Fruit fly (Drosophila melanogaster) whole organism, adult: ENCODE results near the gene CG14435.

Experiments used
- CG11617 ChIP-seq: fragments of 200-800 bp; sonication (Bioruptor generic); optimal IDR thresholded peaks from 2 replicates; lab custom pipeline; 2017; ENCODE audit warnings: mild to moderate bottlenecking, missing biosample characterization, missing genetic modification reagents, missing genetic modification characterization
- CG12768 ChIP-seq: fragments of 200-800 bp; sonication (Bioruptor generic); optimal IDR thresholded peaks from 2 replicates; lab custom pipeline; 2017; ENCODE audit warnings: missing biosample characterization, missing genetic modification characterization, mild to moderate bottlenecking, moderate library complexity, missing genetic modification reagents
- CG14711 ChIP-seq: fragments of 200-800 bp; sonication (Bioruptor generic); optimal IDR thresholded peaks from 2 replicates; lab custom pipeline; 2018; ENCODE audit warnings: missing biosample characterization, mild to moderate bottlenecking, missing genetic modification characterization, moderate library complexity
- CG1620 ChIP-seq: fragments of 200-800 bp; sonication (Bioruptor generic); optimal IDR thresholded peaks from 2 replicates; lab custom pipeline; 2016; ENCODE audit warnings: missing biosample characterization, missing genetic modification characterization
- CG33017 ChIP-seq: fragments of 200-800 bp; sonication (Bioruptor generic); optimal IDR thresholded peaks from 2 replicates; lab custom pipeline; 2018; ENCODE audit warnings: missing biosample characterization, mild to moderate bottlenecking, missing genetic modification characterization, moderate library complexity
- CG5204 ChIP-seq: fragments of 200-800 bp; sonication (Bioruptor generic); optimal IDR thresholded peaks from 2 replicates; lab custom pipeline; 2016; ENCODE audit warnings: missing biosample characterization, missing genetic modification characterization
- CG7045 ChIP-seq: fragments of 200-800 bp; sonication (Bioruptor generic); optimal IDR thresholded peaks from 2 replicates; lab custom pipeline; 2017; ENCODE audit warnings: missing biosample characterization, mild to moderate bottlenecking, missing genetic modification characterization
- CG7101 ChIP-seq: fragments of 200-800 bp; sonication (Bioruptor generic); optimal IDR thresholded peaks from 2 replicates; lab custom pipeline; 2018; ENCODE audit warnings: missing biosample characterization, mild to moderate bottlenecking, missing genetic modification characterization, moderate library complexity
- Clk ChIP-seq: fragments of 200-800 bp; sonication (Bioruptor generic); optimal IDR thresholded peaks from 2 replicates; lab custom pipeline; 2017; ENCODE audit warnings: missing biosample characterization, missing genetic modification characterization
- Crg-1 ChIP-seq: fragments of 200-800 bp; sonication (Bioruptor generic); optimal IDR thresholded peaks from 2 replicates; lab custom pipeline; 2016; ENCODE audit warnings: missing biosample characterization, missing genetic modification characterization
- Hr96 ChIP-seq: fragments of 200-800 bp; sonication (Bioruptor generic); optimal IDR thresholded peaks from 2 replicates; lab custom pipeline; 2016; ENCODE audit warnings: missing biosample characterization, missing genetic modification characterization
- Mnt ChIP-seq: fragments of 200-800 bp; sonication (Bioruptor generic); optimal IDR thresholded peaks from 2 replicates; lab custom pipeline; 2016; ENCODE audit warnings: missing biosample characterization, mild to moderate bottlenecking, missing genetic modification characterization
- bab1 ChIP-seq: fragments of 200-800 bp; sonication (Bioruptor generic); optimal IDR thresholded peaks from 3 replicates; lab custom pipeline; 2019; ENCODE audit warnings: missing biosample characterization, mild to moderate bottlenecking, missing genetic modification characterization, moderate library complexity
- cic ChIP-seq: fragments of 200-800 bp; sonication (Bioruptor generic); optimal IDR thresholded peaks from 2 replicates; lab custom pipeline; 2017; ENCODE audit warnings: missing biosample characterization, mild to moderate bottlenecking, missing genetic modification characterization, moderate library complexity
- cnc ChIP-seq, 2 experiments: fragments of >200 bp; optimal IDR thresholded peaks; 2 replicates each; lab custom pipeline; 2017
- kay ChIP-seq: fragments of 200-800 bp; sonication (Bioruptor generic); peaks from one replicate; lab custom pipeline; 2016; ENCODE audit warnings: missing biosample characterization, missing genetic modification characterization, borderline replicate concordance
- ovo ChIP-seq: fragments of 200-800 bp; sonication (Bioruptor generic); optimal IDR thresholded peaks from 2 replicates; lab custom pipeline; 2016; ENCODE audit warnings: missing biosample characterization, missing genetic modification characterization
- pad ChIP-seq: fragments of 200-800 bp; sonication (Bioruptor generic); optimal IDR thresholded peaks from 3 replicates; lab custom pipeline; 2017; ENCODE audit warnings: missing biosample characterization, missing genetic modification characterization, mild to moderate bottlenecking, moderate library complexity, missing genetic modification reagents
- tj ChIP-seq: fragments of 200-800 bp; sonication (Bioruptor generic); optimal IDR thresholded peaks from 3 replicates; lab custom pipeline; 2017; ENCODE audit warnings: missing biosample characterization, mild to moderate bottlenecking, missing genetic modification characterization, moderate library complexity
- toe ChIP-seq: fragments of 200-800 bp; sonication (Bioruptor generic); optimal IDR thresholded peaks from 2 replicates; lab custom pipeline; 2016; ENCODE audit warnings: missing biosample characterization, missing genetic modification characterization

CG14435 gene

DNA sequence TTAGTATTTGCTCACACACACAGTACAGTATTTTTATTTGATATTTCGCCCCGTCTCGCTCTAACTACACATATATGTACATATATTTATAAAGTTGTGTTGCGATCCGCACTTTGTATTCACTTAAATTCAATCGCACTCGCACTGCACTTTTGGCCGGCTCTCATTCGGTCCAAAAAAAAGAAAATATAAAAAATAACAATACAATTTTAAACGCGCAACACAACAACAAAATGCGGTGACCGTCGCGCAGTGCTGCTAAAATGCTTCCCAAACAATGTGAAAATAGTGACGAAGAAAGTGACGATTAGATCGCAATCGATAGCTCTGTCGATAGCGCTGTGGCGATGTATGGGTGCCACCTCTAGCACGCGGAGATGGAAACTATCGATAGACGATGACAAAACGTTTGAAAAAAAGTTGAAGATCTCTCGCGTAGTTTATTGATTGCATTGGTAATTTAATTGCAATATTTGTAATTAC is 40.4 kb downstream of the CG14435 start, which contains the start of the genes C3G and pod1:
TSS of gene C3G (minus strand) at position 282 of the 483 bp plus-strand sequence.
TSS of gene pod1 (plus strand) at position 373 of the 483 bp plus-strand sequence.
- TF ChIP-seq ovo (GFP tag; lab: Kevin White, UChicago) (peak; percentile 67), tj (peak; percentile 24), pad (GFP tag; lab: Kevin White, UChicago) (no peak), Crg-1 (GFP tag; lab: Kevin White, UChicago) (peak; percentile 17), bab1 (GFP tag; lab: Kevin White, UChicago) (peak; percentile 77), CG14711 (no peak), CG33017 (tag; lab: Kevin White, UChicago) (peak; percentile 9), CG7101 (tag; lab: Kevin White, UChicago) (peak; percentile 30), toe (peak; percentile 63), CG5204 (GFP tag; lab: Kevin White, UChicago) (peak; percentile 13), Hr96 (GFP tag; lab: Kevin White, UChicago) (peak; percentile 39), Mnt (GFP tag; lab: Kevin White, UChicago) (peak; percentile 71), cic (GFP tag; lab: Kevin White, UChicago) (peak; percentile 3), CG1620 (peak; percentile 79), CG12768 (GFP tag; lab: Kevin White, UChicago) (no peak)

DNA sequence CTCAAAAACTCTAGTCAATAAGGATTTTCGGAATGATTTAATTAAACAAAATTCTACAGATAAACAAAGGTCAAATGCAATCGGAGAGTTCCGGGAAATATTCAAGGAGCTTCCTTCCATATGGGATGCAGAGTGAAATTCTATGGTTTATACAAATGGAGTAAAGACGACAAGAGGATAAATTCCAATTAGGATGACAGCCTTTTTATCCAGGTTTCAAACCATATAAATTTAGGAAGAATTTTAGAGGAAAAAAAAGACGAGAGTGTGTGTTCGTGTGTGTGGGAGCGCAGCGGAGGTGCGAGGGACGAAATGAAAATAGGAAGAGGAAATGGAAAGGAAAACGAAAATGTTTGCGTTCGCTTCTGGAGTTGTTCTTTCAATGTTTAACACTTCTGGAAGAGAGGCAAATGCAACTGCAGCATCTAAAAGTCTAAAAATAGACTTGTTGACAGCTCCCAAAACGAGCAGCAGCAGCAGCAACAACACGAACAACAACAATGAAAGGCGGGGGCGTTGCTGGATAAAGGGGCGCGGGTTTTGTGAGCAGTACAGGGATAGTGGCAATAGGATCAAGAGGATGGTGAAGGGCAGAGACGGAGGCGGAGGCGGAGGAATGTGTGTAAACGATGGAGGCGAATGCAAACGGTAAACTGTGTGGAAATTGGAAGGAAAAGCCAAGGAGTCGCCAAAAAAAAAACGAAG is 41.2 kb downstream of the CG14435 start:
- TF ChIP-seq Clk (no peak), CG11617 (no peak), CG12768 (GFP tag; lab: Kevin White, UChicago) (no peak), CG7045 (no peak), Mnt (GFP tag; lab: Kevin White, UChicago) (no peak)

DNA sequence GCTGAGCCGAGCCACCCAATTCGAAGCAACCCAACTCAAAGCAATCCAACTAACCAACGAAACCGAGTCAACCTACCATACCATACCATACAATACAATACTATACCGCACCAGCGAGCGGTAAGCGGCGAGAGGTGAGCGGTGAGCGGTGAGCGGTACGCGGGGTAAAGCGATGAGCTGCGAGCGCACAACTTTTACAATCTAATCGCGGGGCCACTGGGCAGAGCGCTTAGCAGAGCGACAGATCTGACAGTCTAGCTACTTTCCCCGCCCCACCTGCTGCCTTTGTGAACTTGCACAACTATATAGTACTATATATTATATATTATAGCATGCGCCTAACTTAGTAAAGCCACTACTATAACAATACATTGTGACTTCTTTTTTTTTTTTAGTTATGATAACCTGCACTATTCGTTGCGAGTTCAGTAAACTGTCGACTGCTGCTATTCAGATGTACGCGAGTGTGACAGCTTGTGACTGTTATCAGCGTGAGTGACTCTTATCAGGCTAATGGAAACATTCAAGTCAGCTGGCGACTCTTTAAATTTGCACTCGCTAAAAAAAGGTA is 42.9 kb downstream of the CG14435 start:
- peak; percentile 45 for TF ChIP-seq CG7101 (tag; lab: Kevin White, UChicago)
- peak; percentile 50 for TF ChIP-seq CG14711
- peak; percentile 28 for TF ChIP-seq CG33017 (tag; lab: Kevin White, UChicago)
- TF ChIP-seq Mnt (GFP tag; lab: Kevin White, UChicago): peak; percentile 59
- TF ChIP-seq tj: peak; percentile 37
- peak; percentile 66 for TF ChIP-seq CG11617
- TF ChIP-seq ovo (GFP tag; lab: Kevin White, UChicago): no peak
- peak; percentile 62 for TF ChIP-seq Hr96 (GFP tag; lab: Kevin White, UChicago)
- peak; percentile 69 for TF ChIP-seq pad (GFP tag; lab: Kevin White, UChicago)
- TF ChIP-seq CG5204 (GFP tag; lab: Kevin White, UChicago): no peak
- peak; percentile 10 for TF ChIP-seq Crg-1 (GFP tag; lab: Kevin White, UChicago)
- peak; percentile 79 for TF ChIP-seq CG12768 (GFP tag; lab: Kevin White, UChicago)
- peak; percentile 65 for TF ChIP-seq kay
- no peak for TF ChIP-seq CG1620
- peak; percentile 93 for TF ChIP-seq cic (GFP tag; lab: Kevin White, UChicago)
- TF ChIP-seq toe: peak; percentile 11
- no peak for TF ChIP-seq CG7045
- peak; percentile 47 for TF ChIP-seq bab1 (GFP tag; lab: Kevin White, UChicago)
- TF ChIP-seq Clk: no peak
- TF ChIP-seq cnc (optimal IDR thresholded peaks at IDR 0.05; lab: Kevin White, UChicago): no peak

DNA sequence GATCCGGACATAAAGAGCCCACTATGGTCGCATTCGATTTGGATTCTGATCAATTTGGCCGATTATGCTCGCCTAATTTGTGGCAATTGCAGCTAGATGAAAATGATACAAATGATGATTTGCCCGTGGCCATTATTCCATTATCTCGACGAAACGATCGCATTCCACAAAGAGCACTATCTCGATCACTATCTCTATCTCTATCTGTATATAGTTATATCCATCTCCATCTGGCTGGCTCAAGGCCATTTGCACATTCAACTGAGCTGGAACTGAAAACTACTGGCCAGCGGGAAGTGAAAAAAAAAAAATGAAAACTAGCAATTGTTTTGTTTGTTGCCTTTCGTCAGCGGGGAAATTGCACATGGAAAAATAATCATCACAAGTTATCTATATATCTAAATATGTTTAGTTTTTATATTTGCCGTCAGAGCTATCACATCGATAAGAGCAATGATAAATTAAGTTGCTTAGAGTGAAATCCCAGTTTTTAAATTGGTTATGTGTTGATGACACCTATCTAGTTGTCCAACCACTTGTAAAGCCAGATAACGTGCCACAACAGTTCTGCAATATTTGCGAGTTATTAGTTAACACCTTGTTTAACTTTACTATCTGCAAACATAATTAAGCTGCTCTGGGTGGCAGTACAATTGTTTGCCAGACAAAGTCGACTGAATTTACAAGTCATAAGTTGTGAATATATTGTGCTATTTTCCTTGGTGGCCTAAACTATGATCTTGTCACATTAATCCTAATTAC is 44.3 kb downstream of the CG14435 start:
- TF ChIP-seq CG14711 (peak; percentile 38), CG7045 (peak; percentile 8), Clk (no peak), Hr96 (GFP tag; lab: Kevin White, UChicago) (no peak), bab1 (GFP tag; lab: Kevin White, UChicago) (no peak), CG7101 (tag; lab: Kevin White, UChicago) (peak; percentile 53), CG1620 (no peak), CG12768 (GFP tag; lab: Kevin White, UChicago) (no peak), cic (GFP tag; lab: Kevin White, UChicago) (peak; percentile 32), CG33017 (tag; lab: Kevin White, UChicago) (peak; percentile 30), ovo (GFP tag; lab: Kevin White, UChicago) (no peak), toe (no peak), CG11617 (peak; percentile 12), CG5204 (GFP tag; lab: Kevin White, UChicago) (no peak), tj (no peak), kay (peak; percentile 51), Crg-1 (GFP tag; lab: Kevin White, UChicago) (no peak), pad (GFP tag; lab: Kevin White, UChicago) (peak; percentile 1), Mnt (GFP tag; lab: Kevin White, UChicago) (no peak), cnc (optimal IDR thresholded peaks at IDR 0.05; lab: Kevin White, UChicago) (no peak)

DNA sequence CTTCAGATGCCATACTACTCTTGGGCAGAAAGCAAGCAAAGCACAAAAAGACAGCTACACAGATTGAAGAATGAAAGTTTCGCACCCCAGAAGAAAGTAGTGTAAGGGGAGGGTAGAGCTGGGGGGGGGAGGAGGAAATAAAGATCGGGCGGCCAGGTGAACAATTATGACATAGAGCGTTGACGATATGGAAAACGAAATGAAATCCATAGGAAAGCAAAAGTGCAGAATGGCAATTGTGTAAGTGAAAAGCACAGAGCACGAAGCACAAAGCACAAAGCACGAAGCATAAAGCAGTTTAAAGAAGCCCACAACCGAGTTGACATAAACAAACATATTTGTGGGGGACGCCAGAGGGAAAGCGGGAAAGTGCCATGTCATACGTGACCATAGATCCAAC is 46.7 kb downstream of the CG14435 start:
- no peak for TF ChIP-seq cic (GFP tag; lab: Kevin White, UChicago)
- no peak for TF ChIP-seq Crg-1 (GFP tag; lab: Kevin White, UChicago)
- TF ChIP-seq tj: no peak
- no peak for TF ChIP-seq bab1 (GFP tag; lab: Kevin White, UChicago)
- no peak for TF ChIP-seq CG5204 (GFP tag; lab: Kevin White, UChicago)
